Worm (Caenorhabditis elegans) whole organism, L1 larva: Measurements from ENCODE around the gene ZK945.6.

Source experiments
- dsc-1 ChIP-seq: sonication (generic microtip); optimal IDR thresholded peaks from 2 replicates; lab custom pipeline; 2016; ENCODE audit warnings: mild to moderate bottlenecking, missing genetic modification characterization, missing compliant biosample characterization
- efl-1 ChIP-seq, 4 experiments: fragments of 150-350 bp; optimal IDR thresholded peaks in 3 of 4; peaks in 1 of 4; 1 replicate in 1 of 4; 2 replicates in 3 of 4; lab custom pipeline; 2014; ENCODE audit warnings: missing biosample characterization in 2 of 4, missing genetic modification characterization in 2 of 4, missing genetic modification reagents in 2 of 4
- unc-130 ChIP-seq: fragments of 150-350 bp; optimal IDR thresholded peaks from 2 replicates; lab custom pipeline; 2017; ENCODE audit warnings: missing biosample characterization, missing genetic modification characterization, inconsistent platforms

Gene ZK945.6

ce11 chrII:10056545-10057038, 50.2 kb downstream of the ZK945.6 start, which contains the start of gene C18D1.2:
Gene C18D1.2 (plus strand): TSS chrII:10056988.
- TF ChIP-seq efl-1 (optimal IDR thresholded peaks at IDR 0.05; lab: Kevin White, UChicago) (no peak), efl-1 (GFP tag; optimal IDR thresholded peaks at IDR 0.05 in 1 of 2; lab: Kevin White, UChicago) (peak in 1 of 2 experiments; percentile 91), dsc-1 (tag; lab: Kevin White, UChicago) (no peak), unc-130 (tag; lab: Kevin White, UChicago) (no peak)
